Worm (Caenorhabditis elegans) whole organism, midembryonic: Measurements from ENCODE around the gene bath-4.

Experiments
- ztf-23 ChIP-seq: fragments of 200-800 bp; sonication (Bioruptor generic); IDR thresholded peaks from 2 replicates; pipeline ENCODE4 v1.3.6; 2022; ENCODE audit warnings: missing genetic modification reagents, missing genetic modification characterization, missing compliant biosample characterization
- ztf-29 ChIP-seq: fragments of 200-800 bp; sonication (Bioruptor generic); IDR thresholded peaks from 2 replicates; pipeline ENCODE4 v1.3.6; 2022; ENCODE audit warnings: missing genetic modification reagents, missing genetic modification characterization, missing compliant biosample characterization

DNA sequence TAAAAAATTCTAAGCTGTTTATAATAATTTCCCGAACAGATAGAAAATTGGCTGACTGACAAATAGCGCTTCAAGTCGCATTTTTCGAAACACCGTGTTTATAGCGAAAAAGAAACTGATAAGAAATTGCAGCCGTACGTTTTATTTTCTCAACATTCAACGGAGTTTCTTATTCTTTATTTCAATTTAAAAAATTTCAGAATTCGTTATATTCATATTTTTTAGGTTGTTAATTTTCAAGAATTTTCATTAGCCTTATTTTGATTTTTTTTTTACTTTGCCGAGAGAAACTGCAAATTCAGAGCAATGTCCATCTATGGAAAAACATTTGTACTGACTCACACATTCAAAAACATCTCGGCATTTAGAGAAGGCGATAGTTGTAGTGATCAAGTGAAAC lies 19.8 kb downstream of the bath-4 start, which contains the start of gene C46F9.6:
- TF ChIP-seq ztf-23 (GFP tag; lab: Robert Waterston, UW) (no peak), ztf-29 (GFP tag; lab: Robert Waterston, UW) (no peak)
